Fruit fly (Drosophila melanogaster): ENCODE measurements around the gene Ser.

DNA sequence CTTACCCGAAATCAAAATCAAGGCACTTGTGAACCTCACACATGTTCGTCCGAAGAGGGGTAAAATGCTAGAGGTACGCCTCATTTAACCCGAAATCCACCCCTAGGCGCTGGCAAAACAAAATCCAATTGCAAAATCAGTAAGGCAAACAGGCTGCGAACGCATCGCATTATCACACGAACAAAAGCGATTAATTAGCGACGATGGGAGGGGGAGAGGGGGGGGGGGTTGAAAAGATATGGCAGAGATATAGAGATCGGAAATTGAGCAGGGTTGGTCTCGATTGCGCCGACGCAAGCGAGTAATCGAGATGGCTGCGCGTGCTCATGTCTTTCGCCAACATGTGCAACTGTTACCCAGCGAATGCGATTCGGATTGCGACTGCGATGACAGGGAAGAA, 2.8 kb upstream of the Ser start:
- TF ChIP-seq usp (GFP tag; optimal IDR thresholded peaks at IDR 0.05) (no peak), EcR (GFP tag; optimal IDR thresholded peaks at IDR 0.05) (no peak), psq (optimal IDR thresholded peaks at IDR 0.05) (no peak), Dll (optimal IDR thresholded peaks at IDR 0.05) (no peak), CG8478 (optimal IDR thresholded peaks at IDR 0.05) (no peak), pan (optimal IDR thresholded peaks at IDR 0.05) (no peak)
